Worm (Caenorhabditis elegans) whole organism, L1 larva: ENCODE results near the gene smc-6.

Experiments
- C04F5.9 ChIP-seq: sonication (generic microtip); optimal IDR thresholded peaks from 2 replicates; lab custom pipeline; 2016; ENCODE audit warnings: missing genetic modification characterization, missing compliant biosample characterization
- C16A3.4 ChIP-seq: fragments of 150-350 bp; optimal IDR thresholded peaks from 2 replicates; lab custom pipeline; 2014; ENCODE audit warnings: missing biosample characterization, missing genetic modification characterization
- C34B4.2 ChIP-seq: sonication (generic microtip); optimal IDR thresholded peaks from 2 replicates; lab custom pipeline; 2017; ENCODE audit warnings: mild to moderate bottlenecking, missing genetic modification characterization, missing compliant biosample characterization
- F16B12.6 ChIP-seq: fragments of 150-350 bp; optimal IDR thresholded peaks from 2 replicates; lab custom pipeline; 2014; ENCODE audit warnings: missing biosample characterization, missing genetic modification characterization
- aha-1 ChIP-seq: fragments of 150-350 bp; optimal IDR thresholded peaks from 2 replicates; lab custom pipeline; 2014; ENCODE audit warnings: missing biosample characterization, missing genetic modification characterization
- alr-1 ChIP-seq: fragments of 200-800 bp; sonication (Bioruptor generic); optimal IDR thresholded peaks from 2 replicates; lab custom pipeline; 2018; ENCODE audit warnings: borderline replicate concordance, mild to moderate bottlenecking, missing genetic modification characterization, missing compliant biosample characterization
- blmp-1 ChIP-seq: fragments of 150-350 bp; optimal IDR thresholded peaks from 2 replicates; lab custom pipeline; 2014; ENCODE audit warnings: missing biosample characterization, missing genetic modification characterization
- ceh-8 ChIP-seq: fragments of 200-800 bp; sonication (Bioruptor generic); optimal IDR thresholded peaks from 2 replicates; lab custom pipeline; 2018; ENCODE audit warnings: mild to moderate bottlenecking, missing genetic modification characterization, moderate library complexity, missing compliant biosample characterization
- ceh-82 ChIP-seq, 3 experiments: fragments of 150-350 bp in 1 of 3; sonication (generic microtip) in 2 of 3; optimal IDR thresholded peaks; 2 replicates each; lab custom pipeline; 2014 to 2017; ENCODE audit warnings: missing biosample characterization in 3 of 3, missing genetic modification characterization in 3 of 3
- ceh-90 ChIP-seq: sonication (generic microtip); optimal IDR thresholded peaks from 2 replicates; lab custom pipeline; 2016; ENCODE audit warnings: missing genetic modification characterization, missing compliant biosample characterization
- ces-1 ChIP-seq: fragments of 150-350 bp; optimal IDR thresholded peaks from 2 replicates; lab custom pipeline; 2014; ENCODE audit warnings: missing biosample characterization, missing genetic modification reagents, missing genetic modification characterization
- dpl-1 ChIP-seq, 3 experiments: fragments of 150-350 bp in 2 of 3; sonication (generic microtip) in 1 of 3; optimal IDR thresholded peaks; 2 replicates each; lab custom pipeline; 2014 to 2017; ENCODE audit warnings: missing biosample characterization in 3 of 3, missing genetic modification characterization in 3 of 3, missing genetic modification reagents in 3 of 3
- egl-27 ChIP-seq, 2 experiments: fragments of 150-350 bp in 1 of 2; sonication (generic microtip); optimal IDR thresholded peaks; 3 replicates each; lab custom pipeline; 2017 to 2018; ENCODE audit warnings: missing biosample characterization in 2 of 2, missing genetic modification characterization in 2 of 2, missing genetic modification reagents in 2 of 2
- elt-2 ChIP-seq: sonication (generic microtip); optimal IDR thresholded peaks from 2 replicates; lab custom pipeline; 2016; ENCODE audit warnings: missing genetic modification characterization, mild to moderate bottlenecking, inconsistent platforms, missing compliant biosample characterization, missing genetic modification reagents
- elt-3 ChIP-seq, 6 experiments: fragments of 150-350 bp in 1 of 6; sonication (generic microtip); optimal IDR thresholded peaks; 2 replicates each; lab custom pipeline; 2017 to 2018; ENCODE audit warnings: missing biosample characterization in 6 of 6, missing genetic modification characterization in 6 of 6, inconsistent platforms in 1 of 6
- ets-5 ChIP-seq: fragments of 200-800 bp; sonication (Bioruptor generic); IDR thresholded peaks from 2 replicates; pipeline ENCODE4 v1.3.6; 2022; ENCODE audit warnings: missing genetic modification characterization, missing compliant biosample characterization
- fkh-10 ChIP-seq: sonication (generic microtip); optimal IDR thresholded peaks from 2 replicates; lab custom pipeline; 2017; ENCODE audit warnings: missing biosample characterization, missing genetic modification reagents, missing genetic modification characterization
- fkh-8 ChIP-seq: sonication (generic microtip); optimal IDR thresholded peaks from 2 replicates; lab custom pipeline; 2016; ENCODE audit warnings: mild to moderate bottlenecking, missing genetic modification characterization, missing compliant biosample characterization
- fos-1 ChIP-seq: fragments of 150-350 bp; optimal IDR thresholded peaks from 2 replicates; lab custom pipeline; 2014; ENCODE audit warnings: missing biosample characterization, missing genetic modification characterization
- grh-1 ChIP-seq: fragments of 200-800 bp; sonication (Bioruptor generic); IDR thresholded peaks from 2 replicates; pipeline ENCODE4 v1.3.6; 2022; ENCODE audit warnings: missing genetic modification reagents, missing genetic modification characterization, missing compliant biosample characterization
- hlh-4 ChIP-seq: sonication (generic microtip); optimal IDR thresholded peaks from 2 replicates; lab custom pipeline; 2016; ENCODE audit warnings: mild to moderate bottlenecking, missing genetic modification characterization, missing compliant biosample characterization
- hpl-2 ChIP-seq: fragments of 150-350 bp; optimal IDR thresholded peaks from 2 replicates; lab custom pipeline; 2014; ENCODE audit warnings: missing biosample characterization, missing genetic modification reagents, missing genetic modification characterization
- irx-1 ChIP-seq: sonication (generic microtip); optimal IDR thresholded peaks from 2 replicates; lab custom pipeline; 2016; ENCODE audit warnings: missing genetic modification characterization, missing compliant biosample characterization
- isw-1 ChIP-seq: fragments of 200-800 bp; sonication (Bioruptor generic); IDR thresholded peaks from 2 replicates; pipeline ENCODE4 v1.3.6; 2022; ENCODE audit warnings: missing genetic modification characterization, missing compliant biosample characterization
- lin-35 ChIP-seq, 2 experiments: fragments of 150-350 bp; optimal IDR thresholded peaks; 2 replicates each; lab custom pipeline; 2014; ENCODE audit warnings: missing biosample characterization in 2 of 2, missing genetic modification characterization in 2 of 2, missing genetic modification reagents in 2 of 2
- lir-3 ChIP-seq: sonication (generic microtip); optimal IDR thresholded peaks from 2 replicates; lab custom pipeline; 2016; ENCODE audit warnings: mild to moderate bottlenecking, missing genetic modification characterization, moderate library complexity, missing compliant biosample characterization; ENCODE audit not compliant: poor library complexity
- mdl-1 ChIP-seq, 2 experiments: fragments of 150-350 bp; optimal IDR thresholded peaks; 2 replicates each; lab custom pipeline; 2014 to 2017; ENCODE audit warnings: missing biosample characterization in 2 of 2, missing genetic modification characterization in 2 of 2, inconsistent platforms in 1 of 2
- mef-2 ChIP-seq: fragments of 150-350 bp; optimal IDR thresholded peaks from 2 replicates; lab custom pipeline; 2014; ENCODE audit warnings: missing biosample characterization, missing genetic modification characterization
- nhr-12 ChIP-seq: sonication (generic microtip); optimal IDR thresholded peaks from 2 replicates; lab custom pipeline; 2017; ENCODE audit warnings: missing biosample characterization, missing genetic modification characterization
- nhr-19 ChIP-seq: fragments of 200-800 bp; sonication (Bioruptor generic); conservative IDR thresholded peaks from 2 replicates; pipeline ENCODE4 v1.3.6; 2022; ENCODE audit warnings: missing genetic modification characterization, missing compliant biosample characterization
- nhr-47 ChIP-seq: sonication (generic microtip); optimal IDR thresholded peaks from 2 replicates; lab custom pipeline; 2016; ENCODE audit warnings: mild to moderate bottlenecking, missing genetic modification characterization, moderate library complexity, missing compliant biosample characterization
- nhr-84 ChIP-seq: sonication (generic microtip); optimal IDR thresholded peaks from 2 replicates; lab custom pipeline; 2017; ENCODE audit warnings: missing biosample characterization, missing genetic modification characterization
- nhr-85 ChIP-seq: sonication (generic microtip); peaks from one replicate; lab custom pipeline; 2016; ENCODE audit warnings: missing genetic modification characterization, inconsistent platforms, missing compliant biosample characterization
- nhr-90 ChIP-seq: sonication (generic microtip); optimal IDR thresholded peaks from 2 replicates; lab custom pipeline; 2016; ENCODE audit warnings: mild to moderate bottlenecking, missing genetic modification characterization, missing compliant biosample characterization; ENCODE audit not compliant: poor library complexity
- pag-3 ChIP-seq: sonication (generic microtip); optimal IDR thresholded peaks from 2 replicates; lab custom pipeline; 2017; ENCODE audit warnings: missing genetic modification characterization, mild to moderate bottlenecking, missing compliant biosample characterization, antibody characterized with exemption, borderline replicate concordance; ENCODE audit not compliant: insufficient read depth
- pax-3 ChIP-seq: fragments of 200-800 bp; sonication (Bioruptor generic); optimal IDR thresholded peaks from 2 replicates; lab custom pipeline; 2018; ENCODE audit warnings: mild to moderate bottlenecking, missing genetic modification characterization, moderate library complexity, missing compliant biosample characterization
- pqm-1 ChIP-seq: sonication (generic microtip); optimal IDR thresholded peaks from 3 replicates; lab custom pipeline; 2017; ENCODE audit warnings: missing biosample characterization, missing genetic modification characterization
- rnt-1 ChIP-seq: sonication (generic microtip); optimal IDR thresholded peaks from 2 replicates; lab custom pipeline; 2016; ENCODE audit warnings: mild to moderate bottlenecking, missing genetic modification characterization, moderate library complexity, missing compliant biosample characterization
- skn-1 ChIP-seq: fragments of 150-350 bp; optimal IDR thresholded peaks from 2 replicates; lab custom pipeline; 2014; ENCODE audit warnings: missing biosample characterization, missing genetic modification characterization
- snu-23 ChIP-seq: sonication (generic microtip); optimal IDR thresholded peaks from 2 replicates; lab custom pipeline; 2016; ENCODE audit warnings: missing genetic modification characterization, missing compliant biosample characterization
- sox-4 ChIP-seq: sonication (generic microtip); optimal IDR thresholded peaks from 2 replicates; lab custom pipeline; 2016; ENCODE audit warnings: missing genetic modification characterization, missing compliant biosample characterization
- sptf-1 ChIP-seq: fragments of 150-350 bp; optimal IDR thresholded peaks from 2 replicates; lab custom pipeline; 2014; ENCODE audit warnings: missing biosample characterization, missing genetic modification characterization
- swsn-7 ChIP-seq: sonication (generic microtip); optimal IDR thresholded peaks from 2 replicates; lab custom pipeline; 2016; ENCODE audit warnings: missing genetic modification characterization, missing compliant biosample characterization
- tlp-1 ChIP-seq: fragments of 150-350 bp; optimal IDR thresholded peaks from 2 replicates; lab custom pipeline; 2014; ENCODE audit warnings: missing biosample characterization, missing genetic modification characterization
- unc-130 ChIP-seq: fragments of 150-350 bp; optimal IDR thresholded peaks from 2 replicates; lab custom pipeline; 2017; ENCODE audit warnings: missing biosample characterization, missing genetic modification characterization, inconsistent platforms
- unc-62 ChIP-seq: fragments of 150-350 bp; optimal IDR thresholded peaks from 2 replicates; lab custom pipeline; 2014; ENCODE audit warnings: missing biosample characterization, missing genetic modification reagents, missing genetic modification characterization
- unc-98 ChIP-seq: fragments of 200-800 bp; sonication (Bioruptor generic); IDR thresholded peaks from 2 replicates; pipeline ENCODE4 v1.3.6; 2022; ENCODE audit warnings: missing genetic modification characterization, missing compliant biosample characterization
- vab-15 ChIP-seq: sonication (generic microtip); optimal IDR thresholded peaks from 2 replicates; lab custom pipeline; 2017; ENCODE audit warnings: missing genotype, mild to moderate bottlenecking, missing genetic modification characterization, missing compliant biosample characterization
- zip-4 ChIP-seq: fragments of 200-800 bp; sonication (Bioruptor generic); optimal IDR thresholded peaks from 2 replicates; lab custom pipeline; 2018; ENCODE audit warnings: mild to moderate bottlenecking, missing genetic modification characterization, moderate library complexity, missing compliant biosample characterization
- ztf-11 ChIP-seq, 2 experiments: sonication (generic microtip); optimal IDR thresholded peaks; 2 replicates each; lab custom pipeline; 2016 to 2017; ENCODE audit warnings: missing genetic modification characterization in 2 of 2, missing biosample characterization in 1 of 2, missing compliant biosample characterization in 1 of 2
- ztf-4 ChIP-seq: fragments of 150-350 bp; optimal IDR thresholded peaks from 2 replicates; lab custom pipeline; 2014; ENCODE audit warnings: missing biosample characterization, missing genetic modification characterization

Gene smc-6

DNA sequence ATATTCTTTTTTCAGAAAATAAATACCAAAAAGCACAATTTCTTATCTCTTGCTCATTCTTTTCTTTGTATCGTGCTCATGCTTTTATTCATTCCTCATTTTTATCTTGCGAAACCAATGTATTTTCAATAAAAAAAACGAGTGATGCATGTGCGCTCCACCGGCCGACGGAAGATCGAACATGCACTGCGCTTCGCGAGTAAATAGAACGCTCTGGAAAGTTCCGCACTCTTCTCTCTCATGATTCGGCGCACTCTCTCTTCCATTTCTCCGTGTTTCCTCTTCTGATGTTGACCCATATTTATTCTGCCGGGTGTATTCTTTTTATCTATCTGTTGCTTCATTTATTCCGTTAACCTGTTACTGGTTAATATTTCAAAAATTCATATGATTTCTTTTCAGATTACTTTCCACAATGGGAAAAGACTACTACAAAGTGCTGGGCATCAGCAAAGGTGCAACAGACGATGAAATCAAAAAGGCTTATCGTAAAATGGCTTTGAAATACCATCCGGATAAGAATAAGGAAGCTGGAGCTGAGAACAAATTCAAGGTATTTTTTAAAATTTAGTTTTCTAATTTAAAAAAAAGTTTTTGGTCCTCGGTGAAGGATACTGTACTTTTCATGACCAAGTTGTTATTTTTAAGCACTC is 33.1 kb upstream of the smc-6 start, which contains the start of gene dnj-13 (continued):
- TF ChIP-seq C04F5.9 (tag; lab: Kevin White, UChicago) = peak; percentile 86
- peak; percentile 83 for TF ChIP-seq sox-4 (tag; lab: Kevin White, UChicago)
- TF ChIP-seq pag-3 (tag; lab: Kevin White, UChicago) = no peak
- TF ChIP-seq F16B12.6 (tag; lab: Kevin White, UChicago) = peak; percentile 27
- peak; percentile 98 for TF ChIP-seq nhr-90 (tag; lab: Kevin White, UChicago)
- peak; percentile 95 for TF ChIP-seq ztf-4 (tag; lab: Kevin White, UChicago)
- TF ChIP-seq vab-15 = peak; percentile 67
- TF ChIP-seq ets-5 = no peak
- peak; percentile 93 for TF ChIP-seq zip-4 (GFP tag; lab: Kevin White, UChicago)
- no peak for TF ChIP-seq egl-27 (tag; optimal IDR thresholded peaks at IDR 0.05; lab: Kevin White, UChicago)
- peak; percentile 99 for TF ChIP-seq swsn-7 (tag; lab: Kevin White, UChicago)
- peak; percentile 87 for TF ChIP-seq elt-2
- peak; percentile 81 for TF ChIP-seq unc-130 (tag; lab: Kevin White, UChicago)
- peak; percentile 85 for TF ChIP-seq fos-1 (tag; lab: Kevin White, UChicago)
- peak; percentile 97 for TF ChIP-seq nhr-19 (GFP tag; lab: Robert Waterston, UW)
- no peak for TF ChIP-seq unc-62
- TF ChIP-seq nhr-12 = no peak
- TF ChIP-seq mdl-1 (tag; optimal IDR thresholded peaks at IDR 0.05; lab: Kevin White, UChicago) = peak in 1 of 2 experiments; percentile 92
- TF ChIP-seq ztf-11 (tag; optimal IDR thresholded peaks at IDR 0.05; lab: Kevin White, UChicago) = peak in 1 of 2 experiments; percentile 88
- peak; percentile 30 for TF ChIP-seq ceh-90 (tag; lab: Kevin White, UChicago)
- peak; percentile 77 for TF ChIP-seq fkh-10 (GFP tag; lab: Kevin White, UChicago)
- peak; percentile 91 for TF ChIP-seq C16A3.4 (tag; lab: Kevin White, UChicago)
- TF ChIP-seq alr-1 (tag; lab: Kevin White, UChicago) = no peak
- peak; percentile 50; the same call in 1 of the 2 replicates for TF ChIP-seq unc-98 (GFP tag; lab: Robert Waterston, UW)
- TF ChIP-seq hlh-4 = no peak
- TF ChIP-seq ceh-82 (tag; optimal IDR thresholded peaks at IDR 0.05; lab: Kevin White, UChicago) = peak; percentile 92 to 97 (median 94)
- TF ChIP-seq isw-1 (GFP tag; lab: Robert Waterston, UW) = peak; percentile 95
- TF ChIP-seq pax-3 (tag; lab: Kevin White, UChicago) = peak; percentile 95
- peak; percentile 99 for TF ChIP-seq fkh-8 (tag; lab: Kevin White, UChicago)
- TF ChIP-seq ces-1 (GFP tag; lab: Kevin White, UChicago) = no peak
- TF ChIP-seq nhr-85 (tag; lab: Kevin White, UChicago) = peak; percentile 98
- peak; percentile 93 for TF ChIP-seq skn-1 (tag; lab: Kevin White, UChicago)
- TF ChIP-seq dpl-1 (GFP tag; optimal IDR thresholded peaks at IDR 0.05; lab: Kevin White, UChicago) = peak; percentile 74 to 81 (median 79)
- no peak for TF ChIP-seq pqm-1
- peak; percentile 88 for TF ChIP-seq rnt-1
- no peak for TF ChIP-seq nhr-84 (tag; lab: Kevin White, UChicago)
- peak; percentile 45 for TF ChIP-seq tlp-1
- peak; percentile 85 to 89 for TF ChIP-seq lin-35 (GFP tag; optimal IDR thresholded peaks at IDR 0.05; lab: Kevin White, UChicago)
- peak; percentile 98 for TF ChIP-seq nhr-47 (tag; lab: Kevin White, UChicago)
- peak; percentile 100 for TF ChIP-seq snu-23 (GFP tag; lab: Kevin White, UChicago)
- TF ChIP-seq mef-2 (tag; lab: Kevin White, UChicago) = peak; percentile 40
- peak in 3 of 6 experiments; percentile 79 to 93 (median 85) for TF ChIP-seq elt-3 (tag; optimal IDR thresholded peaks at IDR 0.05; lab: Kevin White, UChicago)
- no peak for TF ChIP-seq sptf-1
- TF ChIP-seq grh-1 (GFP tag; lab: Robert Waterston, UW) = peak; percentile 95
- peak; percentile 80 for TF ChIP-seq aha-1 (tag; lab: Kevin White, UChicago)
- peak; percentile 85 for TF ChIP-seq lir-3 (tag; lab: Kevin White, UChicago)
- TF ChIP-seq blmp-1 (tag; lab: Kevin White, UChicago) = peak; percentile 87
- peak; percentile 93 for TF ChIP-seq irx-1 (tag; lab: Kevin White, UChicago)
- TF ChIP-seq hpl-2 (GFP tag; lab: Kevin White, UChicago) = peak; percentile 22
- TF ChIP-seq ceh-8 (GFP tag; lab: Kevin White, UChicago) = peak; percentile 91
- peak; percentile 50 for TF ChIP-seq C34B4.2
